Worm (Caenorhabditis elegans): Measurements from ENCODE around the gene T08G5.2.

T08G5.2 gene

ce11 chrV:14028256-14028743 is 2.2 kb upstream of the T08G5.2 start (continued):
- peak; percentile 87 for TF ChIP-seq aha-1 (tag)
- TF ChIP-seq nhr-77 (tag; optimal IDR thresholded peaks at IDR 0.05): peak; percentile 16
- peak; percentile 39; the same call in 1 of the 2 replicates for TF ChIP-seq php-3 (GFP tag; IDR thresholded peaks at IDR 0.05)
- no peak for TF ChIP-seq fkh-10 (GFP tag; optimal IDR thresholded peaks at IDR 0.05)
- no peak for TF ChIP-seq zag-1 (tag; optimal IDR thresholded peaks at IDR 0.05)
- TF ChIP-seq nhr-102 (tag; optimal IDR thresholded peaks at IDR 0.05): peak; percentile 88
- no peak for TF ChIP-seq ces-1 (GFP tag; optimal IDR thresholded peaks at IDR 0.05)
- peak; percentile 94 for TF ChIP-seq T26A8.4 (GFP tag; IDR thresholded peaks at IDR 0.05)
- no peak for TF ChIP-seq Y105C5A.15 (GFP tag; IDR thresholded peaks at IDR 0.05)
- TF ChIP-seq tra-1 (GFP tag; IDR thresholded peaks at IDR 0.05): 0 out of 2 replicates have a peak, but pooled peaks have one; percentile 33
- peak; percentile 64 for TF ChIP-seq spr-1 (tag; optimal IDR thresholded peaks at IDR 0.05)
- peak; percentile 75 for TF ChIP-seq set-16 (GFP tag; IDR thresholded peaks at IDR 0.05)
- TF ChIP-seq Y48G9A.11 (GFP tag; IDR thresholded peaks at IDR 0.05): peak; percentile 74
- peak; percentile 80 for TF ChIP-seq snpc-4 (tag; optimal IDR thresholded peaks at IDR 0.05)
- no peak for TF ChIP-seq ceh-32 (tag; optimal IDR thresholded peaks at IDR 0.05; ENCODE audit: poor library complexity)
- TF ChIP-seq nhr-42 (GFP tag; IDR thresholded peaks at IDR 0.05): peak; percentile 71
- TF ChIP-seq lir-3 (tag; optimal IDR thresholded peaks at IDR 0.05): peak; percentile 32
- peak in 1 of 2 experiments; percentile 0 for TF ChIP-seq mdl-1 (tag; optimal IDR thresholded peaks at IDR 0.05)

DNA sequence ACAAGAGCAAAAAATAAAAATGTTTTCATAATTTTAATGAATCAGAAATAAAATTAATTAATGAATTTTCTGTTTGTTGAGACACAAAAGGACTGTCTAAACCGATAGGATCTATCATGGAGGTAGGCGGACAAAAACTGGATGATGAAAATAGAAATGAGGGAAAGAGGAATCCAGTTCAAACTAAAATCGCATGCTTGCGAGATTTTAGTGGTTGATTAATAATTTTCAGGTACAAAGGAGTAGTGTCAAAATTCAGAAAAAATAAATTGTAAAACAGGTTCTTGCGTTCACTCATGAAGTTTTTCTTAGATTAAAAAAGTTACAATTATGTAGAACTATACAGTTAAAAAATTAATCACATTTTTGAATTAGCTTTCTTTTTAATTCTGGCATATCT is 1.3 kb upstream of the T08G5.2 start, which contains the start of gene T08G5.3:
Gene T08G5.3 (minus strand): TSS at position 101 of the 400 bp plus-strand sequence.
- no peak for TF ChIP-seq lin-39 (tag; optimal IDR thresholded peaks at IDR 0.05)
- no peak for TF ChIP-seq fkh-10 (GFP tag; optimal IDR thresholded peaks at IDR 0.05)
- no peak for TF ChIP-seq snpc-1.2 (GFP tag; IDR thresholded peaks at IDR 0.05)
- TF ChIP-seq nhr-76 (tag; optimal IDR thresholded peaks at IDR 0.05): no peak
- TF ChIP-seq zag-1 (tag; optimal IDR thresholded peaks at IDR 0.05): no peak
- no peak for TF ChIP-seq F49E8.2 (tag; optimal IDR thresholded peaks at IDR 0.05; ENCODE audit: borderline replicate concordance)
- TF ChIP-seq pqm-1 (tag; optimal IDR thresholded peaks at IDR 0.05): no peak
- no peak for TF ChIP-seq aly-2 (tag; optimal IDR thresholded peaks at IDR 0.05)
- TF ChIP-seq nhr-102 (tag; optimal IDR thresholded peaks at IDR 0.05): no peak
- TF ChIP-seq hif-1 (tag; optimal IDR thresholded peaks at IDR 0.05): no peak
- no peak for TF ChIP-seq ztf-11 (tag; optimal IDR thresholded peaks at IDR 0.05)

DNA sequence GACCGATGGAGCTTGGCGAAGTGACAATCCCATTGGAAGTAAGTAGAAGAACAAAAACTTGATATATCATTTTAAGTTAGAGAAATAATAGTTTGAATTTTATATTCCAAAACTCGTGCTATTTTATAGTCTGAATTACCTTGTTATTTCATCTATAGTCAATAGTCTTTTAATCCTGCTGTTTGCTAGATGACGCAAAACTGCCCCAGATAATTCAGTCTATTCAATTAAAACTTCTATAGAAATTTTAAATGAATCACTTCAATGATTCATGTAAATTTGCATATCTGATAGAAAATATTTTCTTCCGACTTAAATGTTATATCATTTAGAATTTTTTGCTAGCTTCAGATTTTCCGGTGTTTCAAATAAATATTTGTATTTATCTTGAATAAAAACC is 3.0 kb downstream of the T08G5.2 start, which contains the start of gene T08G5.15:
Gene T08G5.15 (minus strand): TSS at position 101 of the 400 bp plus-strand sequence.
- TF ChIP-seq aha-1 (tag) (peak; percentile 7), mxl-2 (GFP tag; conservative IDR thresholded peaks at IDR 0.05) (no peak)

ce11 chrV:14018640-14019039 is 7.5 kb downstream of the T08G5.2 start, which contains the start of the genes mtl-2 and T08G5.1:
mtl-2 (minus strand) TSS chrV:14018673.
T08G5.1 (plus strand) TSS chrV:14018766.
- TF ChIP-seq ztf-11 (tag; optimal IDR thresholded peaks at IDR 0.05) (no peak), nhr-28 (tag; optimal IDR thresholded peaks at IDR 0.05) (peak; percentile 69), D1046.2 (GFP tag; IDR thresholded peaks at IDR 0.05) (no peak), pqm-1 (tag; optimal IDR thresholded peaks at IDR 0.05) (peak; percentile 60), F26F4.8 (GFP tag; conservative IDR thresholded peaks at IDR 0.05) (no peak), hlh-11 (tag; optimal IDR thresholded peaks at IDR 0.05) (peak; percentile 44)

DNA sequence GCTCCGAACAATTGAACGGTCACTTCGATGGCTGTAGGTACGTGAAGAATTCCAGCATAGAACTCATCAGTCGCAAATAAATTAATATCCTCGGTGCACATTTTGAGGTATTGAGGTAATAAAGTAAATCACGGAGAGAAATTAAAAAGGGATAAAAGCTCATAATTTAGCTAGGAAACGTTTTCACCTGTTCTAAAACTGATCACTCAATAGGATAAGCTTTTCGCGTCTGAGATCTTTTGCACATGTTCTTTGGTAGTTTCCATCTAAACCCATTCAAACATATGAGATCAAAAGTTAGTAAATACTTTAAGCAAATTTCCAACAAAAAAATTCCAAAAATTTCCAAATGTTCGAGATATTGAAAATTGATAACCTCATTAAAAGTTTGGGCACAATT is 8.6 kb downstream of the T08G5.2 start, which contains the start of gene srh-308:
Gene srh-308 (minus strand): TSS at position 101 of the 400 bp plus-strand sequence.
- TF ChIP-seq nhr-25 (tag; optimal IDR thresholded peaks at IDR 0.05; ENCODE audit: borderline replicate concordance, insufficient read depth) (no peak), D1046.2 (GFP tag; IDR thresholded peaks at IDR 0.05) (no peak), nhr-28 (tag; optimal IDR thresholded peaks at IDR 0.05) (no peak), nhr-48 (tag; optimal IDR thresholded peaks at IDR 0.05) (no peak), F37D6.2 (tag; optimal IDR thresholded peaks at IDR 0.05) (no peak), madf-9 (GFP tag; conservative IDR thresholded peaks at IDR 0.05) (no peak), lin-13 (GFP tag; optimal IDR thresholded peaks at IDR 0.05) (no peak)
